Worm (Caenorhabditis elegans) whole organism, late embryonic: ENCODE results near the gene clpp-1.

ENCODE experiments used
- K02D7.2 ChIP-seq: sonication (generic microtip); optimal IDR thresholded peaks from 2 replicates; lab custom pipeline; 2017; ENCODE audit warnings: mild to moderate bottlenecking, missing genetic modification characterization, missing compliant biosample characterization
- K09A11.1 ChIP-seq: sonication (generic microtip); optimal IDR thresholded peaks from 2 replicates; lab custom pipeline; 2017; ENCODE audit warnings: antibody characterized with exemption, mild to moderate bottlenecking, missing genetic modification characterization, missing compliant biosample characterization; ENCODE audit not compliant: insufficient read depth
- T23F11.4 ChIP-seq: fragments of 200-800 bp; sonication (Bioruptor generic); optimal IDR thresholded peaks from 2 replicates; lab custom pipeline; 2018; ENCODE audit warnings: mild to moderate bottlenecking, missing genetic modification characterization, missing compliant biosample characterization
- Y22D7AL.16 ChIP-seq: sonication (generic microtip); optimal IDR thresholded peaks from 2 replicates; lab custom pipeline; 2016; ENCODE audit warnings: missing genetic modification characterization, missing compliant biosample characterization
- ahr-1 ChIP-seq: sonication (generic microtip); optimal IDR thresholded peaks from 2 replicates; lab custom pipeline; 2016; ENCODE audit warnings: missing genetic modification characterization, missing compliant biosample characterization
- ama-1 ChIP-seq: fragments of 150-350 bp; optimal IDR thresholded peaks from 2 replicates; lab custom pipeline; 2014
- ceh-14 ChIP-seq: sonication (generic microtip); optimal IDR thresholded peaks from 2 replicates; lab custom pipeline; 2016; ENCODE audit warnings: missing genotype, missing genetic modification characterization, missing compliant biosample characterization
- ceh-19 ChIP-seq: fragments of 200-800 bp; sonication (Bioruptor generic); optimal IDR thresholded peaks from 2 replicates; lab custom pipeline; 2018; ENCODE audit warnings: mild to moderate bottlenecking, missing genetic modification characterization, missing compliant biosample characterization
- ceh-2 ChIP-seq: sonication (generic microtip); optimal IDR thresholded peaks from 2 replicates; lab custom pipeline; 2016; ENCODE audit warnings: missing genotype, missing genetic modification characterization, missing compliant biosample characterization
- ceh-22 ChIP-seq: sonication (generic microtip); optimal IDR thresholded peaks from 2 replicates; lab custom pipeline; 2017; ENCODE audit warnings: missing biosample characterization, missing genetic modification characterization
- ceh-24 ChIP-seq: sonication (generic microtip); optimal IDR thresholded peaks from 2 replicates; lab custom pipeline; 2016; ENCODE audit warnings: mild to moderate bottlenecking, missing genetic modification characterization, missing compliant biosample characterization
- ceh-31 ChIP-seq: sonication (generic microtip); optimal IDR thresholded peaks from 2 replicates; lab custom pipeline; 2016; ENCODE audit warnings: missing genetic modification characterization, missing compliant biosample characterization
- ceh-45 ChIP-seq: fragments of 200-800 bp; sonication (Bioruptor generic); IDR thresholded peaks from 2 replicates; pipeline ENCODE4 v1.3.6; 2022; ENCODE audit warnings: missing genetic modification reagents, missing genetic modification characterization, missing compliant biosample characterization
- ceh-48 ChIP-seq: sonication (generic microtip); optimal IDR thresholded peaks from 2 replicates; lab custom pipeline; 2016; ENCODE audit warnings: missing genetic modification characterization, inconsistent platforms, missing compliant biosample characterization
- ceh-6 ChIP-seq: fragments of 200-800 bp; sonication (Bioruptor generic); optimal IDR thresholded peaks from 2 replicates; lab custom pipeline; 2018; ENCODE audit warnings: mild to moderate bottlenecking, missing genetic modification characterization, missing compliant biosample characterization
- ceh-9 ChIP-seq: sonication (generic microtip); optimal IDR thresholded peaks from 2 replicates; lab custom pipeline; 2016; ENCODE audit warnings: mild to moderate bottlenecking, missing genetic modification characterization, inconsistent platforms, missing compliant biosample characterization
- che-1 ChIP-seq: sonication (generic microtip); optimal IDR thresholded peaks from 2 replicates; lab custom pipeline; 2016; ENCODE audit warnings: mild to moderate bottlenecking, missing genetic modification characterization, missing compliant biosample characterization
- dmd-4 ChIP-seq: sonication (generic microtip); optimal IDR thresholded peaks from 2 replicates; lab custom pipeline; 2016; ENCODE audit warnings: borderline replicate concordance, missing genetic modification characterization, missing compliant biosample characterization
- ets-4 ChIP-seq: sonication (generic microtip); optimal IDR thresholded peaks from 2 replicates; lab custom pipeline; 2016; ENCODE audit warnings: missing genetic modification characterization, missing compliant biosample characterization
- eyg-1 ChIP-seq: sonication (generic microtip); optimal IDR thresholded peaks from 2 replicates; lab custom pipeline; 2016; ENCODE audit warnings: missing genotype, missing genetic modification characterization, missing compliant biosample characterization
- fax-1 ChIP-seq: sonication (generic microtip); optimal IDR thresholded peaks from 2 replicates; lab custom pipeline; 2016; ENCODE audit warnings: missing genotype, missing genetic modification characterization, missing compliant biosample characterization
- fkh-6 ChIP-seq: sonication (generic microtip); optimal IDR thresholded peaks from 2 replicates; lab custom pipeline; 2016; ENCODE audit warnings: missing genetic modification characterization, missing compliant biosample characterization
- gmeb-2 ChIP-seq: sonication (generic microtip); optimal IDR thresholded peaks from 2 replicates; lab custom pipeline; 2016; ENCODE audit warnings: missing genetic modification characterization, inconsistent platforms, missing compliant biosample characterization
- hlh-15 ChIP-seq: sonication (generic microtip); optimal IDR thresholded peaks from 2 replicates; lab custom pipeline; 2016; ENCODE audit warnings: missing genetic modification characterization, missing compliant biosample characterization
- hlh-8 ChIP-seq: sonication (generic microtip); optimal IDR thresholded peaks from 2 replicates; lab custom pipeline; 2016; ENCODE audit warnings: missing genotype, missing genetic modification characterization, missing compliant biosample characterization
- lim-6 ChIP-seq: sonication (generic microtip); optimal IDR thresholded peaks from 2 replicates; lab custom pipeline; 2016; ENCODE audit warnings: missing genetic modification characterization, missing compliant biosample characterization
- lin-11 ChIP-seq: fragments of 200-800 bp; sonication (Bioruptor generic); optimal IDR thresholded peaks from 2 replicates; lab custom pipeline; 2018; ENCODE audit warnings: mild to moderate bottlenecking, missing genetic modification characterization, missing compliant biosample characterization
- madf-2 ChIP-seq: sonication (generic microtip); optimal IDR thresholded peaks from 2 replicates; lab custom pipeline; 2017; ENCODE audit warnings: missing genetic modification characterization, missing compliant biosample characterization
- mec-3 ChIP-seq: sonication (generic microtip); optimal IDR thresholded peaks from 2 replicates; lab custom pipeline; 2016; ENCODE audit warnings: borderline replicate concordance, missing genetic modification characterization, missing compliant biosample characterization
- nfya-1 ChIP-seq: sonication (generic microtip); optimal IDR thresholded peaks from 2 replicates; lab custom pipeline; 2017; ENCODE audit warnings: missing genetic modification characterization, mild to moderate bottlenecking, missing compliant biosample characterization, antibody characterized with exemption, moderate library complexity
- nhr-11 ChIP-seq: fragments of 150-350 bp; optimal IDR thresholded peaks from 2 replicates; lab custom pipeline; 2014; ENCODE audit warnings: missing biosample characterization, missing genetic modification characterization
- npax-4 ChIP-seq: sonication (generic microtip); optimal IDR thresholded peaks from 2 replicates; lab custom pipeline; 2016; ENCODE audit warnings: missing genetic modification characterization, missing compliant biosample characterization
- pag-3 ChIP-seq: sonication (generic microtip); optimal IDR thresholded peaks from 2 replicates; lab custom pipeline; 2016; ENCODE audit warnings: missing compliant biosample characterization, missing genetic modification characterization, borderline replicate concordance
- pat-9 ChIP-seq: fragments of 200-800 bp; sonication (Bioruptor generic); optimal IDR thresholded peaks from 2 replicates; lab custom pipeline; 2018; ENCODE audit warnings: mild to moderate bottlenecking, missing genetic modification characterization, moderate library complexity, missing compliant biosample characterization
- pax-1 ChIP-seq: fragments of 150-350 bp; optimal IDR thresholded peaks from 2 replicates; lab custom pipeline; 2014; ENCODE audit warnings: missing biosample characterization, missing genetic modification characterization
- sdc-2 ChIP-seq: sonication (generic microtip); optimal IDR thresholded peaks from 2 replicates; lab custom pipeline; 2016; ENCODE audit warnings: missing genotype, missing genetic modification characterization, missing compliant biosample characterization
- sox-2 ChIP-seq: fragments of 200-800 bp; sonication (Bioruptor generic); IDR thresholded peaks from 2 replicates; pipeline ENCODE4 v1.3.6; 2022; ENCODE audit warnings: missing genetic modification reagents, missing genetic modification characterization, missing compliant biosample characterization
- sox-4 ChIP-seq: sonication (generic microtip); optimal IDR thresholded peaks from 2 replicates; lab custom pipeline; 2017; ENCODE audit warnings: mild to moderate bottlenecking, missing genetic modification characterization, inconsistent platforms, missing compliant biosample characterization
- tbx-2 ChIP-seq: sonication (generic microtip); optimal IDR thresholded peaks from 2 replicates; lab custom pipeline; 2016; ENCODE audit warnings: missing genetic modification characterization, missing compliant biosample characterization
- ttx-3 ChIP-seq: sonication (generic microtip); optimal IDR thresholded peaks from 2 replicates; lab custom pipeline; 2016; ENCODE audit warnings: missing genetic modification reagents, missing genetic modification characterization, missing compliant biosample characterization
- unc-3 ChIP-seq, 2 experiments: fragments of 200-800 bp in 1 of 2; sonication (Bioruptor generic) in 1 of 2; sonication (generic microtip) in 1 of 2; conservative IDR thresholded peaks in 1 of 2; optimal IDR thresholded peaks in 1 of 2; 2 replicates each; pipeline versions ENCODE4 v1.3.6 to Lab custom; 2016 to 2022; ENCODE audit warnings: missing compliant biosample characterization in 2 of 2, missing genetic modification characterization in 2 of 2, missing genetic modification reagents in 1 of 2
- unc-42 ChIP-seq: sonication (generic microtip); optimal IDR thresholded peaks from 2 replicates; lab custom pipeline; 2016; ENCODE audit warnings: missing genotype, missing genetic modification characterization, missing compliant biosample characterization
- unc-55 ChIP-seq: sonication (generic microtip); optimal IDR thresholded peaks from 2 replicates; lab custom pipeline; 2017; ENCODE audit warnings: missing biosample characterization, missing genetic modification reagents, missing genetic modification characterization
- unc-86 ChIP-seq: sonication (generic microtip); optimal IDR thresholded peaks from 2 replicates; lab custom pipeline; 2016; ENCODE audit warnings: missing genetic modification characterization, missing compliant biosample characterization
- ztf-16 ChIP-seq: sonication (generic microtip); optimal IDR thresholded peaks from 2 replicates; lab custom pipeline; 2017; ENCODE audit warnings: missing genetic modification characterization, missing compliant biosample characterization

Gene clpp-1

ce11 chrII:10304736-10305135, 2.1 kb upstream of the clpp-1 start:
- TF ChIP-seq gmeb-2 (tag; lab: Kevin White, UChicago) (peak; percentile 5), ceh-45 (0 out of 2 replicates have a peak, but pooled peaks have one; percentile 8)
- TF ChIP-seq, all 69 proteins: peak for 2; not testable (repeated sequence) for 67

ce11 chrII:10303663-10304115, 1.0 kb upstream of the clpp-1 start, which contains the start of gene vha-9:
Gene vha-9 (minus strand): TSS chrII:10303713.
- TF ChIP-seq hlh-8 (tag; lab: Kevin White, UChicago) (no peak), fkh-6 (tag; lab: Kevin White, UChicago) (no peak), ceh-14 (tag; lab: Kevin White, UChicago) (peak; percentile 51), ceh-22 (tag; lab: Kevin White, UChicago) (no peak), tbx-2 (tag; lab: Kevin White, UChicago) (no peak), hlh-15 (tag; lab: Kevin White, UChicago) (no peak), pax-1 (tag; lab: Kevin White, UChicago) (peak; percentile 12), ceh-48 (tag; lab: Kevin White, UChicago) (peak; percentile 31), gmeb-2 (tag; lab: Kevin White, UChicago) (peak; percentile 25), sox-4 (tag; lab: Kevin White, UChicago) (no peak), ahr-1 (tag; lab: Kevin White, UChicago) (no peak), che-1 (no peak), ets-4 (tag; lab: Kevin White, UChicago) (no peak), ceh-31 (peak; percentile 51), fax-1 (peak; percentile 5), Y22D7AL.16 (no peak), npax-4 (tag; lab: Kevin White, UChicago) (no peak), ceh-19 (GFP tag; lab: Kevin White, UChicago) (no peak), dmd-4 (tag; lab: Kevin White, UChicago) (no peak), lin-11 (tag; lab: Kevin White, UChicago) (peak; percentile 22), unc-3 (GFP tag; conservative IDR thresholded peaks at IDR 0.05; lab: Robert Waterston, UW) (no peak), unc-3 (tag; optimal IDR thresholded peaks at IDR 0.05; lab: Kevin White, UChicago) (no peak), sdc-2 (tag; lab: Kevin White, UChicago) (no peak), ztf-16 (tag; lab: Kevin White, UChicago) (peak; percentile 7), madf-2 (tag; lab: Kevin White, UChicago) (no peak), ttx-3 (no peak), eyg-1 (tag; lab: Kevin White, UChicago) (no peak), lim-6 (tag; lab: Kevin White, UChicago) (no peak), nfya-1 (tag; lab: Kevin White, UChicago) (peak; percentile 51), ceh-2 (tag; lab: Kevin White, UChicago) (peak; percentile 17), mec-3 (tag; lab: Kevin White, UChicago) (no peak), unc-42 (tag; lab: Kevin White, UChicago) (peak; percentile 78), unc-55 (GFP tag; lab: Kevin White, UChicago) (no peak), ama-1 (lab: Kevin White, UChicago) (no peak), K02D7.2 (tag; lab: Kevin White, UChicago) (no peak), pag-3 (tag; lab: Kevin White, UChicago) (no peak), nhr-11 (tag; lab: Kevin White, UChicago) (no peak), K09A11.1 (tag; lab: Kevin White, UChicago) (no peak), pat-9 (no peak), ceh-6 (no peak), unc-86 (tag; lab: Kevin White, UChicago) (peak; percentile 2), ceh-9 (tag; lab: Kevin White, UChicago) (no peak), T23F11.4 (no peak), sox-2 (GFP tag; lab: Robert Waterston, UW) (no peak), ceh-24 (tag; lab: Kevin White, UChicago) (no peak)
